Worm (Caenorhabditis elegans) whole organism, L2 larva: ENCODE results near the gene C07H6.9.

Experiments
- aly-2 ChIP-seq: fragments of 150-350 bp; optimal IDR thresholded peaks from 2 replicates; lab custom pipeline; 2014; ENCODE audit warnings: missing biosample characterization, missing genetic modification characterization
- ama-1 ChIP-seq: fragments of 150-350 bp; optimal IDR thresholded peaks from 2 replicates; lab custom pipeline; 2018; ENCODE audit warnings: inconsistent platforms
- blmp-1 ChIP-seq: sonication (generic microtip); optimal IDR thresholded peaks from 2 replicates; lab custom pipeline; 2017; ENCODE audit warnings: missing genetic modification characterization, mild to moderate bottlenecking, missing compliant biosample characterization, antibody characterized with exemption, moderate library complexity; ENCODE audit not compliant: insufficient read depth
- ceh-82 ChIP-seq: fragments of 150-350 bp; optimal IDR thresholded peaks from 2 replicates; lab custom pipeline; 2014; ENCODE audit warnings: missing biosample characterization, missing genetic modification characterization
- dmd-4 ChIP-seq: sonication (generic microtip); optimal IDR thresholded peaks from 2 replicates; lab custom pipeline; 2017; ENCODE audit warnings: missing biosample characterization, missing genetic modification characterization
- elt-1 ChIP-seq: fragments of 150-350 bp; optimal IDR thresholded peaks from 2 replicates; lab custom pipeline; 2014; ENCODE audit warnings: missing biosample characterization, missing genetic modification characterization
- nhr-12 ChIP-seq: fragments of 150-350 bp; optimal IDR thresholded peaks from 2 replicates; lab custom pipeline; 2014; ENCODE audit warnings: missing biosample characterization, missing genetic modification characterization
- nhr-129 ChIP-seq: fragments of 150-350 bp; optimal IDR thresholded peaks from 2 replicates; lab custom pipeline; 2014; ENCODE audit warnings: missing biosample characterization, missing genetic modification characterization
- nhr-237 ChIP-seq: fragments of 150-350 bp; optimal IDR thresholded peaks from 2 replicates; lab custom pipeline; 2014; ENCODE audit warnings: missing biosample characterization, missing genetic modification characterization
- nhr-25 ChIP-seq: fragments of 150-350 bp; sonication (generic microtip); optimal IDR thresholded peaks from 3 replicates; lab custom pipeline; 2014; ENCODE audit warnings: missing biosample characterization, missing genetic modification characterization
- unc-62 ChIP-seq: fragments of 150-350 bp; optimal IDR thresholded peaks from 2 replicates; lab custom pipeline; 2014; ENCODE audit warnings: missing biosample characterization, missing genetic modification reagents, missing genetic modification characterization

DNA sequence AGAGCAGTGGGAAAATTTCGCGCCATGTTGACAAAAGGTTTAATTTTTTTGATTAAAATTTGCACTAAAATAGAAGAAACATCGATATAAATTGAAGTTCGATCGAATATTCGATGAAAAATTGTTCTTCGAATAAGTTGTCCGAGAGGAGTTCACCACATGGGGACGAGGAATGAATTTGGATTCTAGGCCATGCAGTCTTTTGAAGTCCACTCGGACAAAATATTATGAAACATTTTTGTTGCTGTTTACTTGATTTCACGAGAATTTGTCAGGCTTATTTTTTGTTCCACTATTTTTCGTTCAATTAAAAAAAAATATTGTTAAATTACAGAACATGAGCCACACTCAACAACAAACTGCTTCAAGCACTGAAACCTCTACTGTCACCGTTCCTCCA is 21.4 kb upstream of the C07H6.9 start, which contains the start of the genes cux-7 and C07H6.2:
- TF ChIP-seq dmd-4 (peak; percentile 16), nhr-25 (tag; lab: Kevin White, UChicago) (no peak), elt-1 (no peak), ama-1 (lab: Kevin White, UChicago) (peak; percentile 61), ceh-82 (tag; lab: Kevin White, UChicago) (no peak), nhr-237 (tag; lab: Kevin White, UChicago) (no peak), aly-2 (no peak), unc-62 (GFP tag; lab: Kevin White, UChicago) (no peak), nhr-129 (tag; lab: Kevin White, UChicago) (peak; percentile 77), blmp-1 (tag; lab: Kevin White, UChicago) (peak; percentile 41), nhr-12 (tag; lab: Kevin White, UChicago) (peak; percentile 64)
